Fruit fly (Drosophila melanogaster) whole organism, embryonic: Measurements from ENCODE around the gene Teh1.

ENCODE experiments used
- ATbp ChIP-seq: fragments of 200-800 bp; sonication (Bioruptor generic); optimal IDR thresholded peaks from 2 replicates; lab custom pipeline; 2017; ENCODE audit warnings: missing biosample characterization, mild to moderate bottlenecking, missing genetic modification characterization, missing genetic modification reagents
- Awh ChIP-seq: fragments of 200-800 bp; sonication (Bioruptor generic); IDR thresholded peaks from 2 replicates; pipeline ENCODE4, ENCODE4 v1.3.6; 2022; ENCODE audit warnings: missing biosample characterization, missing genetic modification characterization
- C15 ChIP-seq: fragments of 200-800 bp; sonication (Bioruptor generic); IDR thresholded peaks from 3 replicates; pipeline ENCODE4 v1.3.6; 2022; ENCODE audit warnings: missing biosample characterization, missing genetic modification characterization
- CG12071 ChIP-seq: fragments of 200-800 bp; sonication (Bioruptor generic); optimal IDR thresholded peaks from 3 replicates; lab custom pipeline; 2018; ENCODE audit warnings: missing biosample characterization, mild to moderate bottlenecking, missing genetic modification characterization
- CG12219 ChIP-seq: fragments of 200-800 bp; sonication (Bioruptor generic); optimal IDR thresholded peaks from 3 replicates; lab custom pipeline; 2018; ENCODE audit warnings: missing biosample characterization, mild to moderate bottlenecking, missing genetic modification characterization
- CG12659 ChIP-seq: fragments of 200-800 bp; sonication (Bioruptor generic); optimal IDR thresholded peaks from 3 replicates; lab custom pipeline; 2017; ENCODE audit warnings: mild to moderate bottlenecking, missing biosample characterization, missing genetic modification reagents, missing genetic modification characterization
- CG12769 ChIP-seq: fragments of 200-800 bp; sonication (Bioruptor generic); optimal IDR thresholded peaks from 2 replicates; lab custom pipeline; 2019; ENCODE audit warnings: missing biosample characterization, mild to moderate bottlenecking, missing genetic modification characterization, moderate library complexity
- CG13424 ChIP-seq: fragments of 200-800 bp; sonication (Bioruptor generic); optimal IDR thresholded peaks from 2 replicates; lab custom pipeline; 2019; ENCODE audit warnings: missing biosample characterization, mild to moderate bottlenecking, missing genetic modification characterization, moderate library complexity
- CG14710 ChIP-seq: fragments of 200-800 bp; sonication (Bioruptor generic); optimal IDR thresholded peaks from 3 replicates; lab custom pipeline; 2019; ENCODE audit warnings: missing biosample characterization, mild to moderate bottlenecking, missing genetic modification characterization, moderate library complexity
- CG15269 ChIP-seq: fragments of 200-800 bp; sonication (Bioruptor generic); optimal IDR thresholded peaks from 2 replicates; lab custom pipeline; 2018; ENCODE audit warnings: missing biosample characterization, mild to moderate bottlenecking, missing genetic modification characterization, moderate library complexity
- CG15696 ChIP-seq: fragments of 200-800 bp; sonication (Bioruptor generic); optimal IDR thresholded peaks from 2 replicates; lab custom pipeline; 2019; ENCODE audit warnings: missing biosample characterization, mild to moderate bottlenecking, missing genetic modification characterization, moderate library complexity
- CG17359 ChIP-seq: fragments of 200-800 bp; sonication (Bioruptor generic); optimal IDR thresholded peaks from 3 replicates; lab custom pipeline; 2018; ENCODE audit warnings: missing biosample characterization, mild to moderate bottlenecking, missing genetic modification characterization, moderate library complexity
- CG31388 ChIP-seq: fragments of 200-800 bp; sonication (Bioruptor generic); optimal IDR thresholded peaks from 2 replicates; lab custom pipeline; 2016; ENCODE audit warnings: missing biosample characterization, missing genetic modification characterization
- CG31441 ChIP-seq: fragments of 200-800 bp; sonication (Bioruptor generic); IDR thresholded peaks from 2 replicates; pipeline ENCODE4 v1.3.6; 2022; ENCODE audit warnings: missing biosample characterization, missing genetic modification characterization
- CG33557 ChIP-seq: fragments of 200-800 bp; sonication (Bioruptor generic); optimal IDR thresholded peaks from 2 replicates; lab custom pipeline; 2019; ENCODE audit warnings: missing biosample characterization, mild to moderate bottlenecking, missing genetic modification characterization, moderate library complexity
- CG7556 ChIP-seq: fragments of 200-800 bp; sonication (Bioruptor generic); optimal IDR thresholded peaks from 2 replicates; lab custom pipeline; 2017; ENCODE audit warnings: missing biosample characterization, mild to moderate bottlenecking, missing genetic modification characterization
- CG8290 ChIP-seq, 3 experiments: fragments of 200-800 bp; sonication (Bioruptor generic); optimal IDR thresholded peaks; 2 replicates each; lab custom pipeline; 2016 to 2019; ENCODE audit warnings: missing biosample characterization in 3 of 3, missing genetic modification characterization in 3 of 3, mild to moderate bottlenecking in 2 of 3, moderate library complexity in 1 of 3
- CG9215 ChIP-seq: fragments of 200-800 bp; sonication (Bioruptor generic); IDR thresholded peaks from 2 replicates; pipeline ENCODE4 v1.3.6; 2022; ENCODE audit warnings: missing biosample characterization, missing genetic modification characterization
- CG9876 ChIP-seq: fragments of 200-800 bp; sonication (Bioruptor generic); optimal IDR thresholded peaks from 2 replicates; lab custom pipeline; 2016; ENCODE audit warnings: missing biosample characterization, missing genetic modification characterization
- CoRest ChIP-seq: fragments of 200-800 bp; sonication (Bioruptor generic); optimal IDR thresholded peaks from 3 replicates; lab custom pipeline; 2018; ENCODE audit warnings: missing biosample characterization, mild to moderate bottlenecking, missing genetic modification characterization, moderate library complexity
- Dad ChIP-seq: fragments of 200-800 bp; sonication (Bioruptor generic); optimal IDR thresholded peaks from 3 replicates; lab custom pipeline; 2016; ENCODE audit warnings: missing biosample characterization, missing genetic modification characterization
- E2f1 ChIP-seq: fragments of 200-800 bp; sonication (Bioruptor generic); IDR thresholded peaks from 2 replicates; pipeline ENCODE4 v1.3.6; 2022; ENCODE audit warnings: missing biosample characterization, missing genetic modification characterization
- E2f2 ChIP-seq: fragments of 200-800 bp; sonication (Bioruptor generic); IDR thresholded peaks from 2 replicates; pipeline ENCODE4 v1.3.6; 2022; ENCODE audit warnings: missing biosample characterization, missing genetic modification characterization
- Fer1 ChIP-seq: fragments of 200-800 bp; sonication (Bioruptor generic); optimal IDR thresholded peaks from 2 replicates; lab custom pipeline; 2017; ENCODE audit warnings: missing biosample characterization, mild to moderate bottlenecking, missing genetic modification characterization
- Hey ChIP-seq: fragments of 200-800 bp; sonication (Bioruptor generic); optimal IDR thresholded peaks from 3 replicates; lab custom pipeline; 2018; ENCODE audit warnings: missing biosample characterization, mild to moderate bottlenecking, missing genetic modification characterization
- Hr51 ChIP-seq, 2 experiments: fragments of 200-800 bp; sonication (Bioruptor generic); optimal IDR thresholded peaks; 2 replicates in 1 of 2; 3 replicates in 1 of 2; lab custom pipeline; 2016 to 2018; ENCODE audit warnings: missing biosample characterization in 2 of 2, missing genetic modification characterization in 2 of 2, mild to moderate bottlenecking in 1 of 2, moderate library complexity in 1 of 2
- Med ChIP-seq: fragments of 200-800 bp; sonication (Bioruptor generic); peaks from one replicate; lab custom pipeline; 2016; ENCODE audit warnings: missing biosample characterization, missing genetic modification characterization, mild to moderate bottlenecking, inconsistent platforms, moderate library complexity
- Sox100B ChIP-seq: fragments of 200-800 bp; sonication (Bioruptor generic); optimal IDR thresholded peaks from 3 replicates; lab custom pipeline; 2018; ENCODE audit warnings: missing biosample characterization, mild to moderate bottlenecking, missing genetic modification characterization
- ara ChIP-seq: fragments of 200-800 bp; sonication (Bioruptor generic); IDR thresholded peaks from 2 replicates; pipeline ENCODE4 v1.3.6; 2022; ENCODE audit warnings: missing biosample characterization, missing genetic modification characterization
- chinmo ChIP-seq: fragments of 200-800 bp; sonication (Bioruptor generic); IDR thresholded peaks from 4 replicates; pipeline ENCODE4 v1.3.6; 2022; ENCODE audit warnings: missing biosample characterization, missing genetic modification characterization; ENCODE audit not compliant: partially characterized antibody
- dmrt99B ChIP-seq: fragments of 200-800 bp; sonication (Bioruptor generic); optimal IDR thresholded peaks from 2 replicates; lab custom pipeline; 2018; ENCODE audit warnings: missing biosample characterization, mild to moderate bottlenecking, missing genetic modification characterization, moderate library complexity
- dpn ChIP-seq, 2 experiments: fragments of 200-800 bp; sonication (Bioruptor generic); optimal IDR thresholded peaks; 3 replicates each; lab custom pipeline; 2016; ENCODE audit warnings: missing biosample characterization in 2 of 2, missing genetic modification characterization in 2 of 2
- eve ChIP-seq, 2 experiments: fragments of >200 bp; optimal IDR thresholded peaks; 2 replicates each; lab custom pipeline; 2017; ENCODE audit warnings: missing biosample characterization in 2 of 2, missing genetic modification characterization in 2 of 2
- ewg ChIP-seq: fragments of 200-800 bp; sonication (Bioruptor generic); optimal IDR thresholded peaks from 3 replicates; lab custom pipeline; 2017; ENCODE audit warnings: mild to moderate bottlenecking, missing biosample characterization, missing genetic modification reagents, missing genetic modification characterization
- hkb ChIP-seq, 2 experiments: fragments of 200-800 bp in 1 of 2; fragments of >200 bp in 1 of 2; sonication (Bioruptor generic) in 1 of 2; IDR thresholded peaks in 1 of 2; optimal IDR thresholded peaks in 1 of 2; 2 replicates each; pipeline versions ENCODE4 v1.3.6 to Lab custom; 2017 to 2022; ENCODE audit warnings: missing biosample characterization in 1 of 2, missing genetic modification characterization in 1 of 2
- ken ChIP-seq: fragments of 200-800 bp; sonication (Bioruptor generic); IDR thresholded peaks from 3 replicates; pipeline ENCODE4 v1.3.6; 2022; ENCODE audit warnings: missing biosample characterization, missing genetic modification characterization
- onecut ChIP-seq: fragments of 200-800 bp; sonication (Bioruptor generic); IDR thresholded peaks from 2 replicates; pipeline ENCODE4 v1.3.6; 2022; ENCODE audit warnings: missing biosample characterization, missing genetic modification characterization
- pan ChIP-seq, 4 experiments: fragments of >200 bp in 3 of 4; fragments of 200-800 bp in 1 of 4; sonication (Bioruptor generic) in 1 of 4; optimal IDR thresholded peaks in 3 of 4; IDR thresholded peaks in 1 of 4; 2 replicates each; pipeline versions ENCODE4 v1.3.6 to Lab custom; 2017 to 2022; ENCODE audit warnings: missing biosample characterization in 2 of 4, missing genetic modification characterization in 2 of 4, mixed read lengths in 1 of 4
- psq ChIP-seq: fragments of 200-800 bp; sonication (Bioruptor generic); optimal IDR thresholded peaks from 2 replicates; lab custom pipeline; 2017; ENCODE audit warnings: missing biosample characterization, missing genetic modification characterization
- row ChIP-seq: fragments of 200-800 bp; sonication (Bioruptor generic); IDR thresholded peaks from 3 replicates; pipeline ENCODE4 v1.3.6; 2022; ENCODE audit warnings: missing biosample characterization, missing genetic modification characterization
- sim ChIP-seq: fragments of 200-800 bp; sonication (Bioruptor generic); IDR thresholded peaks from 2 replicates; pipeline ENCODE4 v1.3.6; 2022; ENCODE audit warnings: missing biosample characterization, missing genetic modification characterization
- sisA ChIP-seq: fragments of 200-800 bp; sonication (Bioruptor generic); IDR thresholded peaks from 2 replicates; pipeline ENCODE4 v1.3.6; 2022; ENCODE audit warnings: missing biosample characterization, missing genetic modification characterization
- slou ChIP-seq: fragments of 200-800 bp; sonication (Bioruptor generic); optimal IDR thresholded peaks from 3 replicates; lab custom pipeline; 2016; ENCODE audit warnings: missing biosample characterization, missing genetic modification characterization
- ssp ChIP-seq: fragments of 200-800 bp; sonication (Bioruptor generic); IDR thresholded peaks from 2 replicates; pipeline ENCODE4 v1.3.6; 2022; ENCODE audit warnings: missing biosample characterization, missing genetic modification characterization
- tio ChIP-seq: fragments of 200-800 bp; sonication (Bioruptor generic); optimal IDR thresholded peaks from 2 replicates; lab custom pipeline; 2017; ENCODE audit warnings: missing biosample characterization, missing genetic modification characterization, inconsistent platforms
- unpg ChIP-seq: fragments of 200-800 bp; sonication (Bioruptor generic); optimal IDR thresholded peaks from 3 replicates; lab custom pipeline; 2018; ENCODE audit warnings: missing biosample characterization, mild to moderate bottlenecking, missing genetic modification characterization, moderate library complexity
- wdn ChIP-seq: fragments of 200-800 bp; sonication (Bioruptor generic); IDR thresholded peaks from 2 replicates; pipeline ENCODE4 v1.3.6; 2022; ENCODE audit warnings: missing biosample characterization, missing genetic modification characterization

The Teh1 gene

DNA sequence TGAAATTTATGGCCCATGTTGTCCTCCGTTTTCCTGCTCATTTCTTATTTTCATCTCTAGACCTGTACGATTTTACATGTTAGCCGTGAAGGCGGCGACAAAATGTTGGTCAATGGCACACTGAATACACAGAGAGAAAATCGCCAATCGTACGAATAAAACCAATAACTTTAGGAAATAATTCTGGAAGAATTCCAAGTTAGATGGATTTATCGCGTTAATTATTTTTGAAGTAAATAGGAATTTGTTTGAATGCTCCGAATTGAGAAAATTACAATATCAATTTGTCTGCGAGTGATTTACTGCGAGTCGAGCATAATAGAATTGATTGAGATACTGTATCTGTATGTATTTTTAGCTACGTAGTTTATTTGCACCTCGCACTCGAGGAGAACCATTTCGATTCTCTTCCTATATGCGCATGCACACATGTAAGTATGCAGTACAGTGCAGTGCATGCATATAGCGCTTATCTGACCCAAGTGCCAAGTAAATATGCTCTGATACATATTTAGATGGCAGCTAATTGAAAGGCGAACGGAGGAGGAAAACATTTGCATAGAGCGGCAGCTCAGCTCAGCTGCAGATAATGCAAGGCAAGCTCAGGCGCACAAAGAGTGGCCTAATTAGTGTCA, 20.9 kb upstream of the Teh1 start (continued):
- TF ChIP-seq CG14710 (tag; lab: Kevin White, UChicago): peak; percentile 9
- peak; percentile 29 for TF ChIP-seq Sox100B (GFP tag; lab: Kevin White, UChicago)
- TF ChIP-seq dpn (GFP tag; optimal IDR thresholded peaks at IDR 0.05; lab: Kevin White, UChicago): peak; percentile 14 to 29
- TF ChIP-seq CG12769 (tag; lab: Kevin White, UChicago): peak; percentile 65
- peak; percentile 21; the same call in 1 of the 3 replicates for TF ChIP-seq ken (GFP tag; lab: Robert Waterston, UW)
- peak; percentile 14 for TF ChIP-seq CG12659 (GFP tag; lab: Kevin White, UChicago)
- TF ChIP-seq CG15269 (tag; lab: Kevin White, UChicago): peak; percentile 63
- peak; percentile 46 for TF ChIP-seq unpg (GFP tag; lab: Kevin White, UChicago)
- TF ChIP-seq psq (GFP tag; lab: Kevin White, UChicago): no peak
- TF ChIP-seq CG12219 (GFP tag; lab: Kevin White, UChicago): peak; percentile 44
- TF ChIP-seq C15 (GFP tag; lab: Robert Waterston, UW): no peak
- no peak for TF ChIP-seq ewg (GFP tag; lab: Kevin White, UChicago)
- TF ChIP-seq slou: no peak
- TF ChIP-seq ssp (GFP tag; lab: Robert Waterston, UW): no peak
- peak; percentile 21; the same call in 1 of the 2 replicates for TF ChIP-seq E2f2 (GFP tag; lab: Robert Waterston, UW)
- TF ChIP-seq chinmo: 0 out of 4 replicates have a peak, but pooled peaks have one; percentile 53
- TF ChIP-seq dmrt99B: peak; percentile 35
- TF ChIP-seq sim (GFP tag; lab: Robert Waterston, UW): no peak
- TF ChIP-seq CG9215 (GFP tag; lab: Robert Waterston, UW): no peak
- peak; percentile 19 for TF ChIP-seq CG12071
- no peak for TF ChIP-seq CG31388
- TF ChIP-seq CG15696 (tag; lab: Kevin White, UChicago): peak; percentile 10
- TF ChIP-seq sisA: no peak
- peak; percentile 0 for TF ChIP-seq Fer1 (GFP tag; lab: Kevin White, UChicago)
- TF ChIP-seq tio (GFP tag; lab: Kevin White, UChicago): peak; percentile 1
- TF ChIP-seq row (GFP tag; lab: Robert Waterston, UW): peak; percentile 50; the same call in 2 of the 3 replicates
- peak; percentile 6; the same call in 1 of the 2 replicates for TF ChIP-seq Awh
- TF ChIP-seq CoRest (tag; lab: Kevin White, UChicago): peak; percentile 34
- TF ChIP-seq hkb (optimal IDR thresholded peaks at IDR 0.05; lab: Kevin White, UChicago): no peak
- TF ChIP-seq hkb (GFP tag; IDR thresholded peaks at IDR 0.05; lab: Robert Waterston, UW): no peak; the same call in 1 of the 2 replicates
- peak; percentile 22 for TF ChIP-seq CG17359 (tag; lab: Kevin White, UChicago)
- TF ChIP-seq Med (GFP tag; lab: Kevin White, UChicago): peak; percentile 70
- TF ChIP-seq CG7556: peak; percentile 37
- TF ChIP-seq wdn (GFP tag; lab: Robert Waterston, UW): no peak
- no peak for TF ChIP-seq Dad
- TF ChIP-seq onecut: peak; percentile 9; the same call in 1 of the 2 replicates
- TF ChIP-seq ara (GFP tag; lab: Robert Waterston, UW): peak; percentile 52; the same call in 1 of the 2 replicates
- no peak for TF ChIP-seq pan (optimal IDR thresholded peaks at IDR 0.05; lab: Kevin White, UChicago)
- TF ChIP-seq pan (GFP tag; optimal IDR thresholded peaks at IDR 0.05 in 1 of 2, IDR thresholded peaks at IDR 0.05 in 1 of 2): peak in 1 of 2 experiments; percentile 44
- peak; percentile 38 for TF ChIP-seq CG33557 (GFP tag; lab: Kevin White, UChicago)
- TF ChIP-seq ATbp: peak; percentile 73
- 0 out of 2 replicates have a peak, but pooled peaks have one; percentile 8 for TF ChIP-seq CG31441 (GFP tag; lab: Robert Waterston, UW)
- TF ChIP-seq CG8290 (GFP tag; optimal IDR thresholded peaks at IDR 0.05; lab: Kevin White, UChicago): no peak
- peak; percentile 1 to 37 for TF ChIP-seq CG8290 (tag; optimal IDR thresholded peaks at IDR 0.05; lab: Kevin White, UChicago)
- TF ChIP-seq CG13424 (tag; lab: Kevin White, UChicago): peak; percentile 36
- TF ChIP-seq eve (GFP tag; optimal IDR thresholded peaks at IDR 0.05; lab: Kevin White, UChicago): peak in 1 of 2 experiments; percentile 63
- TF ChIP-seq Hr51 (GFP tag; optimal IDR thresholded peaks at IDR 0.05; lab: Kevin White, UChicago): peak in 1 of 2 experiments; percentile 66
- TF ChIP-seq Hey (tag; lab: Kevin White, UChicago): no peak
- TF ChIP-seq CG9876 (GFP tag; lab: Kevin White, UChicago): no peak
- no peak for TF ChIP-seq E2f1
